Worm (Caenorhabditis elegans): ENCODE data around the gene F56C4.1.

The F56C4.1 gene

DNA sequence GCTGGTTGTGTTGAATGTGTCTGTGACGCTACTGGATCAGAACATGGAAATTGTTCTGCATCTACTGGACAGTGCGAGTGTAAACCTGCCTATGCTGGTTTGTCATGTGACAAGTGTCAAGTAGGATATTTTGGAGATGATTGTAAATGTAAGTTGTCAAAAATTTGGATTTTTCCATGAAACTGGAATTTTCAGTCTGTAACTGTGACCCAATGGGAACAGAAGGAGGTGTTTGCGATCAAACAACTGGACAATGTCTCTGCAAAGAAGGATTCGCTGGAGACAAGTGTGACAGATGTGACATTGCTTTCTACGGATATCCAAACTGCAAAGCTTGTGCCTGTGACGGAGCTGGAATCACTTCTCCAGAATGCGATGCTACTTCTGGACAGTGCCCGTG, 31.8 kb downstream of the F56C4.1 start:
- TF ChIP-seq nhr-11 (tag; optimal IDR thresholded peaks at IDR 0.05) (no peak), ceh-8 (GFP tag; optimal IDR thresholded peaks at IDR 0.05) (no peak), nhr-20 (tag; optimal IDR thresholded peaks at IDR 0.05) (no peak), ceh-90 (tag; optimal IDR thresholded peaks at IDR 0.05) (no peak), snpc-4 (tag; optimal IDR thresholded peaks at IDR 0.05) (no peak), sup-37 (GFP tag; optimal IDR thresholded peaks at IDR 0.05) (no peak), sox-4 (tag; optimal IDR thresholded peaks at IDR 0.05) (no peak), grh-1 (GFP tag; IDR thresholded peaks at IDR 0.05) (no peak), fos-1 (tag; optimal IDR thresholded peaks at IDR 0.05) (no peak), nhr-28 (tag; optimal IDR thresholded peaks at IDR 0.05) (no peak), alr-1 (tag; optimal IDR thresholded peaks at IDR 0.05; ENCODE audit: borderline replicate concordance) (no peak), isw-1 (GFP tag; IDR thresholded peaks at IDR 0.05) (no peak), unc-30 (tag; optimal IDR thresholded peaks at IDR 0.05) (no peak), lir-3 (tag; optimal IDR thresholded peaks at IDR 0.05; ENCODE audit: poor library complexity) (no peak), nhr-71 (tag; optimal IDR thresholded peaks at IDR 0.05) (no peak), nhr-12 (tag; optimal IDR thresholded peaks at IDR 0.05) (no peak), mep-1 (tag; optimal IDR thresholded peaks at IDR 0.05) (no peak), ztf-11 (tag; optimal IDR thresholded peaks at IDR 0.05) (no peak), hpl-2 (GFP tag; optimal IDR thresholded peaks at IDR 0.05) (no peak), ceh-82 (tag; optimal IDR thresholded peaks at IDR 0.05) (no peak)

DNA sequence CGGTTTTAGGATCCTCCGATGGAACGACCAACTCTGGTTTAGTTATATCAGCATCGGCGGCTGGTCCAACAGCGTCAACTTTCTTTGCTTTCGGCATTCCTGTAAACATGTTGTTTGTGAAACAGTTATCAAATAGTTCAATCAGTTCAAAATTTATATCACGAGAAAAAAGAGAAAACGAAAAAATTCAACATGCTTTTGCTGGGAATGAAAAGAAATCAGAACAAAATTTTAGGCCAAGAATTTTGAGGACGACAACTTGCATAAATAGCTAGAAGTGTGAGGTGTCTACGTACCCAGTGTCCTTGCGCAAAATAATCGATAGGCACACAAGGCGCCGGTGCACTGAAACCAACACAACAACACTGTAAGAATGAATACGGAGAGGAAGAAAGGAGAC, 43.6 kb downstream of the F56C4.1 start, which contains the start of gene K08C7.4:
Gene K08C7.4 (minus strand): TSS at position 101 of the 400 bp plus-strand sequence.
- no peak for TF ChIP-seq snu-23 (GFP tag; optimal IDR thresholded peaks at IDR 0.05)
- no peak for TF ChIP-seq nhr-84 (tag; optimal IDR thresholded peaks at IDR 0.05)
- no peak for TF ChIP-seq elt-2 (tag; optimal IDR thresholded peaks at IDR 0.05)
- no peak for TF ChIP-seq F16B12.6 (tag; optimal IDR thresholded peaks at IDR 0.05)
- TF ChIP-seq nhr-12 (tag; optimal IDR thresholded peaks at IDR 0.05) = no peak
- TF ChIP-seq ces-1 (GFP tag; optimal IDR thresholded peaks at IDR 0.05) = no peak
- TF ChIP-seq unc-86 (tag; optimal IDR thresholded peaks at IDR 0.05) = no peak
- TF ChIP-seq lir-3 (tag; optimal IDR thresholded peaks at IDR 0.05; ENCODE audit: poor library complexity) = no peak

DNA sequence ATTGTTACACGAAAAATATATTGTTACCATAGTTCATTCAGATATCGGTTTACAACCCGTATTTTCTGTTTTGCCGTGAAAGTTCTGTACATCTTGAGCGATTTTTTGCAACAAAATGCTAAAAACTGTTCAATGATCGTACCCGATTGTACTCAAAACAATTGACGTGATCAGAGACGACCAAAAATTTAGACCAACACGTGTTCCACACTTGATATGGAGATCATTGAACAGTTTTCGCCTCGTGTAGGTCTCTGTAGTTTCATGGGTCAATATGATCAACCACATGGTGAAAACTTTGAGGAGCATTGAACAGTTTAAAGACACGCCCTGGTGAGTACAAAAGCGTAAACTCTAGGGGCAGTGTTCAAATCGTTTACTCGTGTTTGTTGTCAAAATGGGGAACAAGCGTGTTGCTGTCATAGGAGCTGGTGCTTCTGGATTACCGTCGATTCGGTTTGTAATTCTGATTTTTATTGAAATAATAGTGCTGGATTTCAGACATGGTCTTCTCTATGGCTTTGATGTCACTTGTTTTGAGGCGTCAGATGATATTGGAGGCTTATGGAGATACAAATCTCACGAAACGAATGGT, 45.5 kb downstream of the F56C4.1 start, which contains the start of gene fmo-2:
Gene fmo-2 (plus strand): TSS at position 370 of the 595 bp plus-strand sequence.
- peak; percentile 41 for TF ChIP-seq nhr-85 (tag)
- peak; percentile 40; the same call in 1 of the 2 replicates for TF ChIP-seq nhr-19 (GFP tag; conservative IDR thresholded peaks at IDR 0.05)
- TF ChIP-seq aly-2 (tag; optimal IDR thresholded peaks at IDR 0.05) = no peak
- TF ChIP-seq nhr-20 (tag; optimal IDR thresholded peaks at IDR 0.05) = peak; percentile 54
- peak; percentile 28 for TF ChIP-seq jun-1 (tag; optimal IDR thresholded peaks at IDR 0.05)
- peak in 1 of 6 experiments; percentile 42 for TF ChIP-seq elt-3 (tag; optimal IDR thresholded peaks at IDR 0.05)
- peak; percentile 50 for TF ChIP-seq lin-14 (GFP tag; optimal IDR thresholded peaks at IDR 0.05)
- TF ChIP-seq efl-3 (GFP tag; optimal IDR thresholded peaks at IDR 0.05) = no peak
- peak in 1 of 2 experiments; percentile 94 for TF ChIP-seq mdl-1 (tag; optimal IDR thresholded peaks at IDR 0.05)
- TF ChIP-seq mep-1 (tag; optimal IDR thresholded peaks at IDR 0.05) = no peak
- peak in 1 of 2 experiments; percentile 69 for TF ChIP-seq lin-35 (GFP tag; optimal IDR thresholded peaks at IDR 0.05)
- TF ChIP-seq C16A3.4 (tag; optimal IDR thresholded peaks at IDR 0.05) = peak; percentile 29

DNA sequence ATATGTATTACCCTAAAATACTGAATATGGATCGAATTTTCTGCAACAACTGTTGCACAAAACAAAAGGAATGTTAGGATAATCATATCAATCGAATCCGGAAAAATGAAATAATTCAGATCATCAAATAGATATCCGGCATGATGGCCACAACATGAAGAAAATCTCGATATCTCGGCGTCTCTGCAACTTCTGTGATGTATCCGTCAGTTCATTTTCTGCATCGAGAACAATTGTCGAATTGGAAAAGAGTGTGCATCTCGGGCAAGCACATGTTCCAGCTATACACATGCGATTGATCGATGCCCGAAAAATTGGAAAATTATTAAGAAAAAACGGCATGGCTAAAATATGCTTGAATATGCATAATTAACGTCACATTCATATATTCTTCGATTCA, 49.0 kb downstream of the F56C4.1 start, which contains the start of the genes K08C7.6 and R102.1:
Gene K08C7.6 (minus strand): TSS at position 101 of the 400 bp plus-strand sequence.
Gene R102.1 (plus strand): TSS at position 291 of the 400 bp plus-strand sequence.
- no peak for TF ChIP-seq tbx-2 (tag; optimal IDR thresholded peaks at IDR 0.05)
- TF ChIP-seq ceh-90 (tag; optimal IDR thresholded peaks at IDR 0.05) = no peak
- peak; percentile 64 for TF ChIP-seq lin-14 (GFP tag; optimal IDR thresholded peaks at IDR 0.05)
- no peak for TF ChIP-seq pag-3 (tag; optimal IDR thresholded peaks at IDR 0.05; ENCODE audit: borderline replicate concordance, insufficient read depth)
- TF ChIP-seq pqm-1 (tag; optimal IDR thresholded peaks at IDR 0.05) = no peak

Data from whole organism, L1 larva.